Comparison of ENCODE assay signal across 6 fruit fly cellular contexts in genomic region chr3R:8127151-8127690, dm6.
TF ChIP-seq lines count a peak whose summit lies in the region.

No protein-coding gene starts in this region.

- no peak for TF ChIP-seq CTCF in whole organism, embryonic (GFP tag; optimal IDR thresholded peaks at IDR 0.05; lab: Kevin White, UChicago)

TF ChIP-seq in whole organism, 6 proteins besides CTCF, POLR2A, EP300 and RAD21:
- TF ChIP-seq Dll (optimal IDR thresholded peaks at IDR 0.05; lab: Kevin White, UChicago), result no peak
- TF ChIP-seq pan (optimal IDR thresholded peaks at IDR 0.05; lab: Kevin White, UChicago), result peak; percentile 61
- no peak for TF ChIP-seq EcR (GFP tag; optimal IDR thresholded peaks at IDR 0.05; lab: Kevin White, UChicago)

TF ChIP-seq in whole organism, adult, 20 proteins besides CTCF, POLR2A, EP300 and RAD21:
- TF ChIP-seq cic (GFP tag; optimal IDR thresholded peaks at IDR 0.05; lab: Kevin White, UChicago) (peak; percentile 15), kay (GFP tag; lab: Kevin White, UChicago; ENCODE audit: borderline replicate concordance) (peak; percentile 90), Clk (GFP tag; optimal IDR thresholded peaks at IDR 0.05; lab: Kevin White, UChicago) (no peak)

TF ChIP-seq in whole organism, embryonic, 481 proteins besides CTCF, POLR2A, EP300 and RAD21 (continues in another document):
- TF ChIP-seq dpn (GFP tag; optimal IDR thresholded peaks at IDR 0.05; lab: Kevin White, UChicago) (no peak), CG6854 (GFP tag; optimal IDR thresholded peaks at IDR 0.05; lab: Kevin White, UChicago) (no peak), dmrt11E (tag; optimal IDR thresholded peaks at IDR 0.05; lab: Kevin White, UChicago) (no peak), sd (tag; optimal IDR thresholded peaks at IDR 0.05; lab: Kevin White, UChicago) (no peak), Atf3 (GFP tag; optimal IDR thresholded peaks at IDR 0.05; lab: Kevin White, UChicago) (no peak), CG9797 (GFP tag; optimal IDR thresholded peaks at IDR 0.05; lab: Kevin White, UChicago) (no peak), Hr78 (GFP tag; optimal IDR thresholded peaks at IDR 0.05; lab: Kevin White, UChicago) (peak in 1 of 2 experiments; percentile 71), CG2202 (tag; optimal IDR thresholded peaks at IDR 0.05; lab: Kevin White, UChicago) (no peak), CG6683 (GFP tag; optimal IDR thresholded peaks at IDR 0.05; lab: Kevin White, UChicago) (no peak), row (GFP tag; IDR thresholded peaks at IDR 0.05; lab: Robert Waterston, UW) (no peak), CG9932 (GFP tag; IDR thresholded peaks at IDR 0.05; lab: Robert Waterston, UW) (no peak), CG12299 (tag; optimal IDR thresholded peaks at IDR 0.05; lab: Kevin White, UChicago) (no peak), ac (GFP tag; optimal IDR thresholded peaks at IDR 0.05; lab: Kevin White, UChicago) (no peak), cg (GFP tag; optimal IDR thresholded peaks at IDR 0.05; lab: Kevin White, UChicago) (no peak), br (optimal IDR thresholded peaks at IDR 0.05; lab: Kevin White, UChicago) (no peak), pros (GFP tag; optimal IDR thresholded peaks at IDR 0.05; lab: Kevin White, UChicago) (no peak), CG15479 (GFP tag; optimal IDR thresholded peaks at IDR 0.05; lab: Kevin White, UChicago) (peak; percentile 56), hbn (GFP tag; IDR thresholded peaks at IDR 0.05; lab: Robert Waterston, UW; ENCODE audit: partially characterized antibody) (no peak), MBD-R2 (GFP tag; IDR thresholded peaks at IDR 0.05; lab: Robert Waterston, UW) (no peak), ATbp (GFP tag; optimal IDR thresholded peaks at IDR 0.05; lab: Kevin White, UChicago) (no peak), gt (GFP tag; IDR thresholded peaks at IDR 0.05; lab: Robert Waterston, UW) (no peak), CG11504 (tag; optimal IDR thresholded peaks at IDR 0.05; lab: Kevin White, UChicago) (no peak), rib (GFP tag; IDR thresholded peaks at IDR 0.05; lab: Robert Waterston, UW) (no peak)

TF ChIP-seq in whole organism, prepupa, 60 proteins besides CTCF, POLR2A, EP300 and RAD21:
- no peak for TF ChIP-seq dac (GFP tag; optimal IDR thresholded peaks at IDR 0.05; lab: Kevin White, UChicago)
- no peak for TF ChIP-seq CG9139 (GFP tag; optimal IDR thresholded peaks at IDR 0.05; lab: Kevin White, UChicago)
- no peak for TF ChIP-seq CG34406 (GFP tag; optimal IDR thresholded peaks at IDR 0.05; lab: Kevin White, UChicago)
- TF ChIP-seq eg (GFP tag; IDR thresholded peaks at IDR 0.05; lab: Robert Waterston, UW), result no peak
- no peak for TF ChIP-seq CG7368 (GFP tag; optimal IDR thresholded peaks at IDR 0.05; lab: Kevin White, UChicago)
- TF ChIP-seq Sox14 (GFP tag; optimal IDR thresholded peaks at IDR 0.05; lab: Kevin White, UChicago), result no peak
- no peak for TF ChIP-seq CG11294 (GFP tag; IDR thresholded peaks at IDR 0.05; lab: Robert Waterston, UW)
- TF ChIP-seq Smox (GFP tag; optimal IDR thresholded peaks at IDR 0.05; lab: Kevin White, UChicago), result no peak
- TF ChIP-seq svp (GFP tag; lab: Kevin White, UChicago), result peak; percentile 97
- peak in 1 of 2 experiments; percentile 2 for TF ChIP-seq ss (GFP tag; optimal IDR thresholded peaks at IDR 0.05; lab: Kevin White, UChicago)
- TF ChIP-seq CG8632 (GFP tag; optimal IDR thresholded peaks at IDR 0.05; lab: Kevin White, UChicago), result no peak
TF ChIP-seq in whole organism, prepupa: peak in this region for 2.

TF ChIP-seq in whole organism, pupa, 21 proteins besides CTCF, POLR2A, EP300 and RAD21:
- TF ChIP-seq CG34367 (tag; optimal IDR thresholded peaks at IDR 0.05; lab: Kevin White, UChicago), result no peak
- no peak for TF ChIP-seq CG4496 (GFP tag; IDR thresholded peaks at IDR 0.05; lab: Robert Waterston, UW)
- TF ChIP-seq CG8301 (tag; optimal IDR thresholded peaks at IDR 0.05; lab: Kevin White, UChicago), result no peak
- TF ChIP-seq rn (GFP tag; IDR thresholded peaks at IDR 0.05; lab: Robert Waterston, UW), result no peak
- TF ChIP-seq CG9948 (tag; optimal IDR thresholded peaks at IDR 0.05; lab: Kevin White, UChicago), result no peak
- TF ChIP-seq EcR (GFP tag; optimal IDR thresholded peaks at IDR 0.05; lab: Kevin White, UChicago), result peak; percentile 49
- TF ChIP-seq CG8159 (tag; optimal IDR thresholded peaks at IDR 0.05; lab: Kevin White, UChicago), result no peak
- no peak for TF ChIP-seq CG15710 (tag; optimal IDR thresholded peaks at IDR 0.05; lab: Kevin White, UChicago)
- TF ChIP-seq fd96Ca (GFP tag; IDR thresholded peaks at IDR 0.05; lab: Robert Waterston, UW), result no peak

TF ChIP-seq in whole organism, wandering third instar larva, 38 proteins besides CTCF, POLR2A, EP300 and RAD21:
- TF ChIP-seq foxo (GFP tag; optimal IDR thresholded peaks at IDR 0.05; lab: Kevin White, UChicago), result no peak
- TF ChIP-seq Abd-B (GFP tag; optimal IDR thresholded peaks at IDR 0.05; lab: Kevin White, UChicago), result no peak
- peak; percentile 4 for TF ChIP-seq Hr83 (GFP tag; optimal IDR thresholded peaks at IDR 0.05; lab: Kevin White, UChicago; ENCODE audit: poor library complexity, severe bottlenecking)
- no peak for TF ChIP-seq sage (GFP tag; optimal IDR thresholded peaks at IDR 0.05; lab: Kevin White, UChicago)
- TF ChIP-seq Jra (GFP tag; optimal IDR thresholded peaks at IDR 0.05; lab: Kevin White, UChicago), result peak; percentile 31
- no peak for TF ChIP-seq GATAd (GFP tag; optimal IDR thresholded peaks at IDR 0.05; lab: Kevin White, UChicago)
- TF ChIP-seq Rel (GFP tag; optimal IDR thresholded peaks at IDR 0.05; lab: Kevin White, UChicago), result no peak
- peak; percentile 38 for TF ChIP-seq Rel (tag; optimal IDR thresholded peaks at IDR 0.05; lab: Kevin White, UChicago)
- no peak for TF ChIP-seq h (GFP tag; optimal IDR thresholded peaks at IDR 0.05; lab: Kevin White, UChicago)
- no peak for TF ChIP-seq Dif (GFP tag; optimal IDR thresholded peaks at IDR 0.05; lab: Kevin White, UChicago; ENCODE audit: partially characterized antibody)
- no peak for TF ChIP-seq sv (GFP tag; optimal IDR thresholded peaks at IDR 0.05; lab: Kevin White, UChicago)
- TF ChIP-seq CrebA (GFP tag; optimal IDR thresholded peaks at IDR 0.05; lab: Kevin White, UChicago; ENCODE audit: borderline replicate concordance), result no peak
- no peak for TF ChIP-seq fru (GFP tag; optimal IDR thresholded peaks at IDR 0.05; lab: Kevin White, UChicago)
TF ChIP-seq in whole organism, wandering third instar larva: peak in this region for 3.
